Fruit fly (Drosophila melanogaster): ENCODE results near the gene ImpL2.

The ImpL2 gene

dm6 chr3L:4227164-4227563 is 8.8 kb downstream of the ImpL2 start, which contains the start of gene CG46460:
Gene CG46460 (minus strand): TSS chr3L:4227302.
- TF ChIP-seq kay (GFP tag; ENCODE audit: borderline replicate concordance): no peak
- no peak for TF ChIP-seq cnc (optimal IDR thresholded peaks at IDR 0.05)
- no peak for TF ChIP-seq pad (GFP tag; optimal IDR thresholded peaks at IDR 0.05)
- TF ChIP-seq CG11617 (GFP tag; optimal IDR thresholded peaks at IDR 0.05): no peak
- no peak for TF ChIP-seq ovo (GFP tag; optimal IDR thresholded peaks at IDR 0.05)
- peak; percentile 3 for TF ChIP-seq bab1 (GFP tag; optimal IDR thresholded peaks at IDR 0.05)
- peak; percentile 48 for TF ChIP-seq Hr96 (GFP tag; optimal IDR thresholded peaks at IDR 0.05)
- peak; percentile 25 for TF ChIP-seq tj (GFP tag; optimal IDR thresholded peaks at IDR 0.05)
- TF ChIP-seq Crg-1 (GFP tag; optimal IDR thresholded peaks at IDR 0.05): no peak
- TF ChIP-seq Clk (GFP tag; optimal IDR thresholded peaks at IDR 0.05): peak; percentile 15
- no peak for TF ChIP-seq CG12768 (GFP tag; optimal IDR thresholded peaks at IDR 0.05)
- no peak for TF ChIP-seq CG7101 (tag; optimal IDR thresholded peaks at IDR 0.05)
- no peak for TF ChIP-seq CG1620 (GFP tag; optimal IDR thresholded peaks at IDR 0.05)
- peak; percentile 18 for TF ChIP-seq cic (GFP tag; optimal IDR thresholded peaks at IDR 0.05)
- TF ChIP-seq Mnt (GFP tag; optimal IDR thresholded peaks at IDR 0.05): no peak
- TF ChIP-seq toe (GFP tag; optimal IDR thresholded peaks at IDR 0.05): no peak
- TF ChIP-seq CG7045 (GFP tag; optimal IDR thresholded peaks at IDR 0.05): no peak
- TF ChIP-seq CG5204 (GFP tag; optimal IDR thresholded peaks at IDR 0.05): no peak
- TF ChIP-seq CG33017 (tag; optimal IDR thresholded peaks at IDR 0.05): no peak
- TF ChIP-seq CG14711 (tag; optimal IDR thresholded peaks at IDR 0.05): no peak

DNA sequence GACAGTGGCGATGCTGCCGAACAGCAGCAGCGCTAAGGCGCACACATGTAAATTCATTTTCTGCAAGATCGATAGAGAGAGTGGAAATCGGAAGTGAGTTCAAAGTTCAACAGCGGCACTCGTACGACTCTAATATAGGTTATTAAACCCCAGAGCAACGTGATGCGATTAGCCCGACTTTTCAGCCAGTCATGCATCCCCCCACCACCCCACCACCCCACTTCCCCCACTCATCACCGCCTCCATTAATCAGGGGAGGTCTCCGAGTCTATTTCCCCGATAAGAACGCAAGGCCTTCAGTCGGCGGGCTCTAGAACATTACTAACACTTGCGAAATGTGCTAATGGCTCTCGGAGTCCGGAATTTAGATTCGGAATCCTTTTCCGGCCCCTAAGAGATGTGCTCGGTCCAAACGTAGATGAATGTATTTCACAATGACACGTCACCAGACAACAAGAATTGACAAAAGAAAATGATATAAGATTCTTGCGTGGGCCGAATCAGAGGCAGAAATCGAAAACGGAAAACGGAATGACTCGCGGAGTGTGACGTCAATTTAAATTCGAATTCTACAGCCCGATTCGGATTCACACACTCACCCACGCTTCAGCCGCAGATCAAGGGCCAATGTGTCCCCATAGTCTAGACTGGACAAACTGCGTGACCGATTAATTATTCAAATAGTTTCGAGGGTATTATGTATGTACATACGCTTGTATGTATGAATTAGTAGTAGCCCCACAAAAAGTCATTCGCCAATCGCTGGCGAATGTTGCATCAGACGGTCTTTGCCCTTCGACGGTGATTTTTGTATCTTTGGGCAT is 10.1 kb downstream of the ImpL2 start:
- TF ChIP-seq Mnt (GFP tag; optimal IDR thresholded peaks at IDR 0.05): no peak
- TF ChIP-seq bab1 (GFP tag; optimal IDR thresholded peaks at IDR 0.05): no peak
- peak; percentile 44 for TF ChIP-seq kay (GFP tag; ENCODE audit: borderline replicate concordance)
- peak; percentile 25 for TF ChIP-seq CG12768 (GFP tag; optimal IDR thresholded peaks at IDR 0.05)
- TF ChIP-seq CG1620 (GFP tag; optimal IDR thresholded peaks at IDR 0.05): no peak
- TF ChIP-seq cnc (optimal IDR thresholded peaks at IDR 0.05): peak; percentile 79 to 89
- TF ChIP-seq Hr96 (GFP tag; optimal IDR thresholded peaks at IDR 0.05): no peak
- peak; percentile 9 for TF ChIP-seq tj (GFP tag; optimal IDR thresholded peaks at IDR 0.05)
- TF ChIP-seq toe (GFP tag; optimal IDR thresholded peaks at IDR 0.05): no peak
- TF ChIP-seq Clk (GFP tag; optimal IDR thresholded peaks at IDR 0.05): no peak
- peak; percentile 74 for TF ChIP-seq cic (GFP tag; optimal IDR thresholded peaks at IDR 0.05)

dm6 chr3L:4221792-4222191 is 14.2 kb downstream of the ImpL2 start:
- TF ChIP-seq Crg-1 (GFP tag; optimal IDR thresholded peaks at IDR 0.05): no peak
- no peak for TF ChIP-seq CG12768 (GFP tag; optimal IDR thresholded peaks at IDR 0.05)
- no peak for TF ChIP-seq CG11617 (GFP tag; optimal IDR thresholded peaks at IDR 0.05)
- no peak for TF ChIP-seq Clk (GFP tag; optimal IDR thresholded peaks at IDR 0.05)
- TF ChIP-seq CG14711 (tag; optimal IDR thresholded peaks at IDR 0.05): no peak
- TF ChIP-seq CG5204 (GFP tag; optimal IDR thresholded peaks at IDR 0.05): no peak
- TF ChIP-seq kay (GFP tag; ENCODE audit: borderline replicate concordance): no peak
- TF ChIP-seq cic (GFP tag; optimal IDR thresholded peaks at IDR 0.05): no peak
- TF ChIP-seq cnc (optimal IDR thresholded peaks at IDR 0.05): no peak
- TF ChIP-seq CG7045 (GFP tag; optimal IDR thresholded peaks at IDR 0.05): no peak
- no peak for TF ChIP-seq CG7101 (tag; optimal IDR thresholded peaks at IDR 0.05)
- TF ChIP-seq toe (GFP tag; optimal IDR thresholded peaks at IDR 0.05): no peak
- TF ChIP-seq Mnt (GFP tag; optimal IDR thresholded peaks at IDR 0.05): no peak
- no peak for TF ChIP-seq pad (GFP tag; optimal IDR thresholded peaks at IDR 0.05)
- TF ChIP-seq CG33017 (tag; optimal IDR thresholded peaks at IDR 0.05): no peak
- TF ChIP-seq Hr96 (GFP tag; optimal IDR thresholded peaks at IDR 0.05): no peak
- no peak for TF ChIP-seq ovo (GFP tag; optimal IDR thresholded peaks at IDR 0.05)
- TF ChIP-seq tj (GFP tag; optimal IDR thresholded peaks at IDR 0.05): no peak

DNA sequence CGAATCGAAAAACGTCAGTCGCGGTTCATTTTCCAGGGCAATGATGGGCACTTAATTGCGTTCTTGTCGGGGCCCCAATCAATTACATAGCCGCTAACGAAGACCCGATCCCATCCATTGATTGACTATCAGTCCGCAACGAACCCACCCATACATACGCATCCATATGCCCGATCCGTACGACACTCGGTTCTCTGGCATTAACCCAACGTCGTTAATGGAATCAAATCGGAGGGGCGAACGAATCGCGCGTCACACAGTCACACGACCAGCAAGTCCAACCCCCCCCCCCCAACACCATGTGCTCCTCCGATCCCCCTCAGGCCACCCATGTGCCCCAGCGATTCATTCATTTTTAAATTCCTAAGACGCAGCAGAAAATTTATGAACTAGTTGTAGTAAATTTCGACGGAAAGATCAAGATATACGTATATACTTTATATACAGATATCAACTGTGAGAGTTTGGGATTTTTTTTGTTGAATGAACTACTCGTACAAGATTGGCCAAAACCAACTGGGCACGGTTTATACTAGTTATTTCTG is 14.6 kb downstream of the ImpL2 start:
- TF ChIP-seq CG12768 (GFP tag; optimal IDR thresholded peaks at IDR 0.05) (peak; percentile 82), kay (GFP tag; ENCODE audit: borderline replicate concordance) (no peak), cnc (optimal IDR thresholded peaks at IDR 0.05) (no peak), CG7045 (GFP tag; optimal IDR thresholded peaks at IDR 0.05) (peak; percentile 50), Clk (GFP tag; optimal IDR thresholded peaks at IDR 0.05) (no peak), CG11617 (GFP tag; optimal IDR thresholded peaks at IDR 0.05) (no peak), CG33017 (tag; optimal IDR thresholded peaks at IDR 0.05) (peak; percentile 59), CG14711 (tag; optimal IDR thresholded peaks at IDR 0.05) (peak; percentile 6), Mnt (GFP tag; optimal IDR thresholded peaks at IDR 0.05) (peak; percentile 83), CG5204 (GFP tag; optimal IDR thresholded peaks at IDR 0.05) (no peak), ovo (GFP tag; optimal IDR thresholded peaks at IDR 0.05) (no peak), bab1 (GFP tag; optimal IDR thresholded peaks at IDR 0.05) (no peak), cic (GFP tag; optimal IDR thresholded peaks at IDR 0.05) (peak; percentile 99), Hr96 (GFP tag; optimal IDR thresholded peaks at IDR 0.05) (no peak), CG1620 (GFP tag; optimal IDR thresholded peaks at IDR 0.05) (no peak), CG7101 (tag; optimal IDR thresholded peaks at IDR 0.05) (peak; percentile 10), Crg-1 (GFP tag; optimal IDR thresholded peaks at IDR 0.05) (no peak), pad (GFP tag; optimal IDR thresholded peaks at IDR 0.05) (peak; percentile 54), tj (GFP tag; optimal IDR thresholded peaks at IDR 0.05) (peak; percentile 84), toe (GFP tag; optimal IDR thresholded peaks at IDR 0.05) (no peak)

DNA sequence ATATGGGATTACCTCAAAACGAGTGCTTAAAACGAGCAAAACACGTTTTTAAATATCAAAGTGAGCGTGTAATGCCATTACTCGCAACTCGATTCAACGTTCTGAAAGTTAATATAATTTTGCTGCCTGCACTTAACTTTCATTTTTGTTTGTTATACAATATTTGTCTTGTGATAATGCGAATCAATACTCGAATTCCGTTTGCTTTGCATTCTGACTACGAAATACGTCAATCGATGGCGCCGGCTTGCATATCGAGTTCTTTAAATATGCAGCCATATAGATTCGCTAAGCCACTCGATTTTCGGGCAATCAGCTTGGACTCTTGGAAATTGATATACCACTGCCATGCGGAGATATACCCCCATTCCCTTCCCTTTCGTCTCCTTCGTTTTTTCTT is 15.3 kb downstream of the ImpL2 start:
- TF ChIP-seq pad (GFP tag; optimal IDR thresholded peaks at IDR 0.05) (no peak), tj (GFP tag; optimal IDR thresholded peaks at IDR 0.05) (peak; percentile 71)
